Fruit fly (Drosophila melanogaster) whole organism, embryonic: ENCODE data around the gene Ctu2.

Experiments used
- Ada2b ChIP-seq: fragments of 200-800 bp; sonication (Bioruptor generic); IDR thresholded peaks from 2 replicates; pipeline ENCODE4 v1.3.6; 2022; ENCODE audit warnings: missing biosample characterization, missing genetic modification characterization
- Atf6 ChIP-seq: fragments of 200-800 bp; sonication (Bioruptor generic); IDR thresholded peaks from 2 replicates; pipeline ENCODE4 v1.3.6; 2022; ENCODE audit warnings: missing biosample characterization, missing genetic modification characterization
- CG1024 ChIP-seq: fragments of 200-800 bp; sonication (Bioruptor generic); IDR thresholded peaks from 2 replicates; pipeline ENCODE4 v1.3.6; 2022; ENCODE audit warnings: missing biosample characterization, missing genetic modification characterization
- CG10979 ChIP-seq: fragments of 200-800 bp; sonication (Bioruptor generic); optimal IDR thresholded peaks from 2 replicates; lab custom pipeline; 2018; ENCODE audit warnings: missing biosample characterization, mild to moderate bottlenecking, missing genetic modification characterization, moderate library complexity
- CG11696 ChIP-seq: fragments of 200-800 bp; sonication (Bioruptor generic); IDR thresholded peaks from 2 replicates; pipeline ENCODE4 v1.3.6; 2022; ENCODE audit warnings: missing biosample characterization, missing genetic modification characterization
- CG13123 ChIP-seq: fragments of 200-800 bp; sonication (Bioruptor generic); optimal IDR thresholded peaks from 2 replicates; lab custom pipeline; 2016; ENCODE audit warnings: missing biosample characterization, missing genetic modification characterization
- CG15479 ChIP-seq: fragments of 200-800 bp; sonication (Bioruptor generic); optimal IDR thresholded peaks from 3 replicates; lab custom pipeline; 2019; ENCODE audit warnings: missing biosample characterization, mild to moderate bottlenecking, missing genetic modification characterization, moderate library complexity
- CG1602 ChIP-seq: fragments of 200-800 bp; sonication (Bioruptor generic); optimal IDR thresholded peaks from 3 replicates; lab custom pipeline; 2016; ENCODE audit warnings: missing biosample characterization, missing genetic modification characterization
- CG17612 ChIP-seq: fragments of 200-800 bp; sonication (Bioruptor generic); IDR thresholded peaks from 2 replicates; pipeline ENCODE4 v1.3.6; 2022; ENCODE audit warnings: missing biosample characterization, missing genetic modification characterization
- CG18262 ChIP-seq: fragments of 200-800 bp; optimal IDR thresholded peaks from 3 replicates; lab custom pipeline; 2019; ENCODE audit warnings: missing biosample characterization, mild to moderate bottlenecking, missing genetic modification characterization, moderate library complexity
- CG2202 ChIP-seq: fragments of 200-800 bp; sonication (Bioruptor generic); optimal IDR thresholded peaks from 2 replicates; lab custom pipeline; 2018; ENCODE audit warnings: missing biosample characterization, mild to moderate bottlenecking, missing genetic modification characterization
- CG2678 ChIP-seq: fragments of 200-800 bp; sonication (Bioruptor generic); optimal IDR thresholded peaks from 3 replicates; lab custom pipeline; 2019; ENCODE audit warnings: missing biosample characterization, mild to moderate bottlenecking, missing genetic modification characterization, moderate library complexity
- CG31365 ChIP-seq: fragments of 200-800 bp; sonication (Bioruptor generic); optimal IDR thresholded peaks from 2 replicates; lab custom pipeline; 2018; ENCODE audit warnings: missing biosample characterization, mild to moderate bottlenecking, missing genetic modification characterization
- CG3281 ChIP-seq: fragments of 200-800 bp; sonication (Bioruptor generic); optimal IDR thresholded peaks from 3 replicates; lab custom pipeline; 2017; ENCODE audit warnings: missing biosample characterization, mild to moderate bottlenecking, missing genetic modification characterization
- CG3847 ChIP-seq: fragments of 200-800 bp; sonication (Bioruptor generic); IDR thresholded peaks from 2 replicates; pipeline ENCODE4 v1.3.6; 2022; ENCODE audit warnings: missing biosample characterization, missing genetic modification characterization
- CG9797 ChIP-seq: fragments of 200-800 bp; sonication (Bioruptor generic); optimal IDR thresholded peaks from 3 replicates; lab custom pipeline; 2018; ENCODE audit warnings: missing biosample characterization, mild to moderate bottlenecking, missing genetic modification characterization
- CG9876 ChIP-seq: fragments of 200-800 bp; sonication (Bioruptor generic); optimal IDR thresholded peaks from 2 replicates; lab custom pipeline; 2016; ENCODE audit warnings: missing biosample characterization, missing genetic modification characterization
- CHES-1-like ChIP-seq: fragments of 200-800 bp; sonication (Bioruptor generic); optimal IDR thresholded peaks from 2 replicates; lab custom pipeline; 2016; ENCODE audit warnings: missing biosample characterization, missing genetic modification characterization
- Camta ChIP-seq: fragments of 200-800 bp; sonication (Bioruptor generic); optimal IDR thresholded peaks from 2 replicates; lab custom pipeline; 2016; ENCODE audit warnings: missing biosample characterization, missing genetic modification characterization
- CrebB ChIP-seq: fragments of 200-800 bp; sonication (Bioruptor generic); optimal IDR thresholded peaks from 3 replicates; lab custom pipeline; 2018; ENCODE audit warnings: missing biosample characterization, mild to moderate bottlenecking, missing genetic modification characterization
- Doc3 ChIP-seq: fragments of 200-800 bp; sonication (Bioruptor generic); IDR thresholded peaks from 3 replicates; pipeline ENCODE4 v1.3.6; 2022; ENCODE audit warnings: missing biosample characterization, missing genetic modification characterization; ENCODE audit not compliant: partially characterized antibody
- Dp ChIP-seq: fragments of 200-800 bp; sonication (Bioruptor generic); optimal IDR thresholded peaks from 2 replicates; lab custom pipeline; 2018; ENCODE audit warnings: missing biosample characterization, mild to moderate bottlenecking, missing genetic modification characterization, moderate library complexity
- E2f1 ChIP-seq: fragments of 200-800 bp; sonication (Bioruptor generic); IDR thresholded peaks from 2 replicates; pipeline ENCODE4 v1.3.6; 2022; ENCODE audit warnings: missing biosample characterization, missing genetic modification characterization
- Ets97D ChIP-seq: fragments of 200-800 bp; sonication (Bioruptor generic); optimal IDR thresholded peaks from 3 replicates; lab custom pipeline; 2016; ENCODE audit warnings: missing biosample characterization, missing genetic modification characterization
- Max ChIP-seq: fragments of 200-800 bp; sonication (Bioruptor generic); optimal IDR thresholded peaks from 2 replicates; lab custom pipeline; 2016; ENCODE audit warnings: missing biosample characterization, mild to moderate bottlenecking, missing genetic modification characterization
- NfI ChIP-seq: fragments of 200-800 bp; sonication (Bioruptor generic); optimal IDR thresholded peaks from 3 replicates; lab custom pipeline; 2018; ENCODE audit warnings: missing biosample characterization, mild to moderate bottlenecking, missing genetic modification characterization, moderate library complexity
- Oaz ChIP-seq: fragments of 200-800 bp; sonication (Bioruptor generic); IDR thresholded peaks from 2 replicates; pipeline ENCODE4 v1.3.6; 2022; ENCODE audit warnings: missing biosample characterization, missing genetic modification characterization
- Opbp ChIP-seq: fragments of 200-800 bp; sonication (Bioruptor generic); IDR thresholded peaks from 3 replicates; pipeline ENCODE4 v1.3.6; 2022; ENCODE audit warnings: missing biosample characterization, missing genetic modification characterization; ENCODE audit not compliant: partially characterized antibody
- Pdp1 ChIP-seq, 2 experiments: fragments of 200-800 bp; sonication (Bioruptor generic); optimal IDR thresholded peaks; 3 replicates each; lab custom pipeline; 2016; ENCODE audit warnings: missing biosample characterization in 2 of 2, missing genetic modification characterization in 2 of 2, mild to moderate bottlenecking in 1 of 2, moderate library complexity in 1 of 2
- Ptx1 ChIP-seq: fragments of 200-800 bp; sonication (Bioruptor generic); IDR thresholded peaks from 2 replicates; pipeline ENCODE4 v1.3.6; 2022; ENCODE audit warnings: missing biosample characterization, missing genetic modification characterization
- Sin3A ChIP-seq: fragments of >200 bp; optimal IDR thresholded peaks from 2 replicates; lab custom pipeline; 2018
- Sry-β ChIP-seq: fragments of 200-800 bp; sonication (Bioruptor generic); optimal IDR thresholded peaks from 2 replicates; lab custom pipeline; 2018; ENCODE audit warnings: missing biosample characterization, mild to moderate bottlenecking, missing genetic modification characterization, moderate library complexity
- Trl ChIP-seq, 3 experiments: fragments of >200 bp in 2 of 3; fragments of 200-800 bp in 1 of 3; sonication (Bioruptor generic) in 1 of 3; optimal IDR thresholded peaks; 2 replicates in 1 of 3; 3 replicates in 2 of 3; lab custom pipeline; 2016 to 2017; ENCODE audit warnings: missing biosample characterization in 1 of 3, missing genetic modification characterization in 1 of 3
- chn ChIP-seq: fragments of 200-800 bp; sonication (Bioruptor generic); optimal IDR thresholded peaks from 2 replicates; lab custom pipeline; 2016; ENCODE audit warnings: missing biosample characterization, missing genetic modification characterization
- esg ChIP-seq: fragments of 200-800 bp; sonication (Bioruptor generic); conservative IDR thresholded peaks from 2 replicates; pipeline ENCODE4 v1.3.6; 2022; ENCODE audit warnings: missing biosample characterization, missing genetic modification characterization
- her ChIP-seq: fragments of 200-800 bp; sonication (Bioruptor generic); optimal IDR thresholded peaks from 2 replicates; lab custom pipeline; 2016; ENCODE audit warnings: missing biosample characterization, missing genetic modification characterization
- hth ChIP-seq: fragments of >200 bp; optimal IDR thresholded peaks from 2 replicates; lab custom pipeline; 2017; ENCODE audit warnings: inconsistent platforms
- inv ChIP-seq: fragments of 200-800 bp; sonication (Bioruptor generic); IDR thresholded peaks from 2 replicates; pipeline ENCODE4 v1.3.6; 2022; ENCODE audit warnings: missing biosample characterization, missing genetic modification characterization; ENCODE audit not compliant: partially characterized antibody
- kay ChIP-seq: fragments of 200-800 bp; sonication (Bioruptor generic); optimal IDR thresholded peaks from 2 replicates; lab custom pipeline; 2016; ENCODE audit warnings: missing biosample characterization, missing genetic modification characterization
- kni ChIP-seq: fragments of 200-800 bp; sonication (Bioruptor generic); optimal IDR thresholded peaks from 3 replicates; lab custom pipeline; 2017; ENCODE audit warnings: mild to moderate bottlenecking, missing biosample characterization, missing genetic modification reagents, missing genetic modification characterization
- mirr ChIP-seq: fragments of 200-800 bp; sonication (Bioruptor generic); optimal IDR thresholded peaks from 3 replicates; lab custom pipeline; 2018; ENCODE audit warnings: missing biosample characterization, mild to moderate bottlenecking, missing genetic modification characterization
- oc ChIP-seq: fragments of 200-800 bp; sonication (Bioruptor generic); optimal IDR thresholded peaks from 2 replicates; lab custom pipeline; 2018; ENCODE audit warnings: missing biosample characterization, mild to moderate bottlenecking, missing genetic modification characterization, moderate library complexity
- odd ChIP-seq: fragments of 200-800 bp; sonication (Bioruptor generic); optimal IDR thresholded peaks from 2 replicates; lab custom pipeline; 2017; ENCODE audit warnings: missing biosample characterization, mild to moderate bottlenecking, missing genetic modification characterization
- psq ChIP-seq: fragments of 200-800 bp; sonication (Bioruptor generic); optimal IDR thresholded peaks from 2 replicates; lab custom pipeline; 2017; ENCODE audit warnings: missing biosample characterization, missing genetic modification characterization
- row ChIP-seq: fragments of 200-800 bp; sonication (Bioruptor generic); IDR thresholded peaks from 3 replicates; pipeline ENCODE4 v1.3.6; 2022; ENCODE audit warnings: missing biosample characterization, missing genetic modification characterization
- schlank ChIP-seq: fragments of 200-800 bp; sonication (Bioruptor generic); optimal IDR thresholded peaks from 2 replicates; lab custom pipeline; 2018; ENCODE audit warnings: missing biosample characterization, mild to moderate bottlenecking, missing genetic modification characterization
- shn ChIP-seq: fragments of 200-800 bp; sonication (Bioruptor generic); optimal IDR thresholded peaks from 3 replicates; lab custom pipeline; 2016; ENCODE audit warnings: missing biosample characterization, missing genetic modification characterization
- tgo ChIP-seq: fragments of 200-800 bp; sonication (Bioruptor generic); IDR thresholded peaks from 3 replicates; pipeline ENCODE4 v1.3.6; 2022; ENCODE audit warnings: missing biosample characterization, missing genetic modification characterization
- toy ChIP-seq: fragments of 200-800 bp; sonication (Bioruptor generic); IDR thresholded peaks from 2 replicates; pipeline ENCODE4 v1.3.6; 2022; ENCODE audit warnings: missing biosample characterization, missing genetic modification characterization
- vnd ChIP-seq: fragments of 200-800 bp; sonication (Bioruptor generic); IDR thresholded peaks from 3 replicates; pipeline ENCODE4 v1.3.6; 2022; ENCODE audit warnings: missing biosample characterization, missing genetic modification characterization; ENCODE audit not compliant: partially characterized antibody
- vvl ChIP-seq: fragments of 200-800 bp; sonication (Bioruptor generic); IDR thresholded peaks from 2 replicates; pipeline ENCODE4 v1.3.6; 2022; ENCODE audit warnings: missing biosample characterization, missing genetic modification characterization

Ctu2 gene

DNA sequence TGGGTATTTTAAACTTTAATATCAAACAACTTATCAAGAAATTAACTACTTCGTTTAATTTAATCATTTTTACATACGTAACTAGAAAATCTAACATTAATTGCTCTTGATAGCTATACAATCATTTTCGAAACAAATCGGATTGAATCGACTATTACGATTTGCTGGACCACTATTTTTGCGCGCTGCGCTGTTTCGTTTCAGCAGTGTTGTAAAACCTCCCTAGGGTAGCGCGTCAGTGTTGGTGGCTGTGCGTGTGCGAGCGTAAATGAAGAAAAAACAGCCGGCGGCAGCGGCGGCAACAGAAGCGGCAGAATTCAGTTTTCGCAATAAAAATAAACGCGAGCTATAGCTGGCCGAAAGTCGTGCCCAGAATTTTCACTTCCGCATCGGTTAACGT lies 40.2 kb upstream of the Ctu2 start, which contains the start of gene CG33116 (continued):
- TF ChIP-seq Ets97D (peak; percentile 79), Sry-β (GFP tag; lab: Kevin White, UChicago) (peak; percentile 49), inv (peak; percentile 23; the same call in 1 of the 2 replicates), schlank (tag; lab: Kevin White, UChicago) (peak; percentile 69), Pdp1 (GFP tag; optimal IDR thresholded peaks at IDR 0.05; lab: Kevin White, UChicago) (peak; percentile 77 to 80), shn (GFP tag; lab: Kevin White, UChicago) (peak; percentile 89), CG15479 (peak; percentile 41), Ptx1 (peak; percentile 82), CHES-1-like (GFP tag; lab: Kevin White, UChicago) (peak; percentile 81), CG1024 (GFP tag; lab: Robert Waterston, UW) (peak; percentile 63), Doc3 (no peak), mirr (GFP tag; lab: Kevin White, UChicago) (peak; percentile 34), toy (peak; percentile 24; the same call in 1 of the 2 replicates), her (GFP tag; lab: Kevin White, UChicago) (peak; percentile 82), Opbp (GFP tag; lab: Robert Waterston, UW) (peak; percentile 65; the same call in 2 of the 3 replicates), Atf6 (GFP tag; lab: Robert Waterston, UW) (peak; percentile 83), kay (GFP tag; lab: Kevin White, UChicago) (peak; percentile 36), Dp (GFP tag; lab: Kevin White, UChicago) (peak; percentile 47), Trl (optimal IDR thresholded peaks at IDR 0.05; lab: Kevin White, UChicago) (no peak), Trl (GFP tag; optimal IDR thresholded peaks at IDR 0.05; lab: Kevin White, UChicago) (peak; percentile 88), NfI (GFP tag; lab: Kevin White, UChicago) (peak; percentile 87), CG2678 (tag; lab: Kevin White, UChicago) (peak; percentile 86), CG9876 (GFP tag; lab: Kevin White, UChicago) (peak; percentile 69), hth (lab: Kevin White, UChicago) (no peak), CG31365 (tag; lab: Kevin White, UChicago) (peak; percentile 37), Camta (GFP tag; lab: Kevin White, UChicago) (peak; percentile 78), CG1602 (peak; percentile 75), Oaz (GFP tag; lab: Robert Waterston, UW) (peak; percentile 56; the same call in 1 of the 2 replicates), kni (peak; percentile 12), CG11696 (GFP tag; lab: Robert Waterston, UW) (peak; percentile 100), psq (GFP tag; lab: Kevin White, UChicago) (peak; percentile 46), vvl (GFP tag; lab: Robert Waterston, UW) (peak; percentile 87), odd (GFP tag; lab: Kevin White, UChicago) (peak; percentile 66), E2f1 (GFP tag; lab: Robert Waterston, UW) (peak; percentile 72), tgo (peak; percentile 75), Max (GFP tag; lab: Kevin White, UChicago) (peak; percentile 80), CG3847 (GFP tag; lab: Robert Waterston, UW) (peak; percentile 83), oc (tag; lab: Kevin White, UChicago) (peak; percentile 50), CG18262 (peak; percentile 87), esg (GFP tag; lab: Robert Waterston, UW) (no peak), CG17612 (GFP tag; lab: Robert Waterston, UW) (no peak), CG3281 (peak; percentile 74), row (peak; percentile 79), chn (peak; percentile 90), CG9797 (GFP tag; lab: Kevin White, UChicago) (peak; percentile 23), CG2202 (tag; lab: Kevin White, UChicago) (peak; percentile 63), Ada2b (GFP tag; lab: Robert Waterston, UW) (peak; percentile 59; the same call in 1 of the 2 replicates), Sin3A (lab: Kevin White, UChicago) (peak; percentile 80), CG10979 (tag; lab: Kevin White, UChicago) (peak; percentile 84), CG13123 (GFP tag; lab: Kevin White, UChicago) (peak; percentile 76), CrebB (tag; lab: Kevin White, UChicago) (peak; percentile 68), vnd (GFP tag; lab: Robert Waterston, UW) (no peak)
